Worm (Caenorhabditis elegans): Measurements from ENCODE around the gene eif-3.F.

The eif-3.F gene

DNA sequence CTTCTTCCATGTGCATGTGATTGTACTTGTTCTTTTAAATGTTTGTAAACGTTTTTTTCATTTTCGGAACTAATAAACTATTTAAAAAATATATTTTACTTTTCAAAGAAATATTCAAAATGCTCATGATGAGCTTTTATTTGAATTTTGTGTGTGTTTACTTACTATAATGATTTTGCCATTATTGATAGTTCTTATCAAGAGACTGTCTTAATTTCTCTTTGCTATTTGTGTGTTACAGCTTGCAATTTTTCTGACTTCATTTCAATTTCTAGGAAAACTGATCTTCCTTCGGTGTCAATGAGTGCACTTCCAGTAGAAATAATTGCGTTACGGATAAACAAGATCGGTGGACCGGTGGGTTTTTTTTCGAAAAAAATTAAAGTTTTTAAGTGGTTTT lies 43.4 kb downstream of the eif-3.F start, which contains the start of gene C06C3.12:
Gene C06C3.12 (plus strand): TSS at position 301 of the 400 bp plus-strand sequence.
- TF ChIP-seq nhr-77 (tag; optimal IDR thresholded peaks at IDR 0.05): no peak
- no peak for TF ChIP-seq jun-1 (tag; optimal IDR thresholded peaks at IDR 0.05)
- TF ChIP-seq mep-1 (tag; optimal IDR thresholded peaks at IDR 0.05): no peak
- TF ChIP-seq unc-62 (GFP tag; optimal IDR thresholded peaks at IDR 0.05): no peak
- TF ChIP-seq aly-2 (tag; optimal IDR thresholded peaks at IDR 0.05): no peak
- no peak for TF ChIP-seq lsy-2 (tag; optimal IDR thresholded peaks at IDR 0.05)
- no peak for TF ChIP-seq lin-35 (GFP tag; optimal IDR thresholded peaks at IDR 0.05)
- no peak for TF ChIP-seq snpc-4 (tag; optimal IDR thresholded peaks at IDR 0.05)
- TF ChIP-seq sup-37 (GFP tag; optimal IDR thresholded peaks at IDR 0.05): no peak
- TF ChIP-seq fkh-8 (tag; optimal IDR thresholded peaks at IDR 0.05): no peak
- TF ChIP-seq sptf-1 (tag; optimal IDR thresholded peaks at IDR 0.05): no peak
- TF ChIP-seq elt-3 (tag; optimal IDR thresholded peaks at IDR 0.05): no peak
- no peak for TF ChIP-seq elt-2 (tag; optimal IDR thresholded peaks at IDR 0.05)
- no peak for TF ChIP-seq zip-4 (GFP tag; optimal IDR thresholded peaks at IDR 0.05)
- TF ChIP-seq unc-30 (tag; optimal IDR thresholded peaks at IDR 0.05): no peak
- no peak for TF ChIP-seq ceh-90 (tag; optimal IDR thresholded peaks at IDR 0.05)
- no peak for TF ChIP-seq pqm-1 (tag; optimal IDR thresholded peaks at IDR 0.05)
- TF ChIP-seq sox-4 (tag; optimal IDR thresholded peaks at IDR 0.05): no peak

DNA sequence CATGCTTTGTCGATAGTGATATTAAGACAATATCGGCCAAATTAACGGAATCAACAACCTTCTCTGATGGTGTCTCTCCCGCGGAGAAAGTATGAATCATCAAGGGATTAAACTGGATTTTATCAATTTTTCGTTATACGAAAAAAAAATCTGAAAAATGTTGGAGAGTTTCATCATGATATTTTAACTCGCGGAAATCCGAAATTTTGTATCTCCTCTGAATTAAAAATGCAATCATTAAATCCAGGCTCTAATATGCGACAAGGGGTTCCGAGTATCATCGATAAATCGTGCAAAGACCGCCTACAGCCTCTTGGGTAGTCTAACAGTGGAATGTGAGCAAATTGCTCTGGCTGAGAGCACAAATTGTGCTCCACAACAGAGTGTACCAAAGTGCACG lies 45.7 kb downstream of the eif-3.F start, which contains the start of gene C06C3.10:
Gene C06C3.10 (minus strand): TSS at position 101 of the 400 bp plus-strand sequence.
- no peak for TF ChIP-seq pax-3 (tag; optimal IDR thresholded peaks at IDR 0.05)
- no peak for TF ChIP-seq ztf-4 (tag; optimal IDR thresholded peaks at IDR 0.05)
- no peak for TF ChIP-seq nhr-77 (tag; optimal IDR thresholded peaks at IDR 0.05)
- TF ChIP-seq skn-1 (tag; optimal IDR thresholded peaks at IDR 0.05): no peak
- TF ChIP-seq lin-35 (GFP tag; optimal IDR thresholded peaks at IDR 0.05): no peak
- no peak for TF ChIP-seq lsy-2 (tag; optimal IDR thresholded peaks at IDR 0.05)
- no peak for TF ChIP-seq nhr-76 (tag; optimal IDR thresholded peaks at IDR 0.05)
- TF ChIP-seq fkh-8 (tag; optimal IDR thresholded peaks at IDR 0.05): no peak
- TF ChIP-seq aly-2 (tag; optimal IDR thresholded peaks at IDR 0.05): no peak

DNA sequence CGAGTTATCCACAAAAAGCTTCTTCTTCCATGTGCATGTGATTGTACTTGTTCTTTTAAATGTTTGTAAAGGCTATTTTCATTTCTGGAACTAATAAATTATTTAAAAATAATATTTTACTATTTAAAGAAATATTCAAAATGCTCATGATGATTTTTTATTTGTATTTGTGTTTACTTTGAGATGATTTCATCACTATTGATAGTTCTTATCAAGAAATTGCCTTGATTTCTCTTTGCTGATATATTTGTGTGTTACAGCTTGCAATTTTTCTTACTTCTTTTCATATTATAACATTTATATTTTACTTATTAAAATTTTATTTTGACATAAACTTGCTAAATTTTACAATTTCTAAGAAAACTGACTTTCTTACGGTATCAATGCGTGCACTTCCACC lies 46.7 kb downstream of the eif-3.F start:
- TF ChIP-seq elt-2 (tag; optimal IDR thresholded peaks at IDR 0.05) (peak; percentile 20), lin-13 (GFP tag; optimal IDR thresholded peaks at IDR 0.05) (no peak), nhr-19 (GFP tag; conservative IDR thresholded peaks at IDR 0.05) (no peak), unc-86 (tag; optimal IDR thresholded peaks at IDR 0.05) (no peak)

DNA sequence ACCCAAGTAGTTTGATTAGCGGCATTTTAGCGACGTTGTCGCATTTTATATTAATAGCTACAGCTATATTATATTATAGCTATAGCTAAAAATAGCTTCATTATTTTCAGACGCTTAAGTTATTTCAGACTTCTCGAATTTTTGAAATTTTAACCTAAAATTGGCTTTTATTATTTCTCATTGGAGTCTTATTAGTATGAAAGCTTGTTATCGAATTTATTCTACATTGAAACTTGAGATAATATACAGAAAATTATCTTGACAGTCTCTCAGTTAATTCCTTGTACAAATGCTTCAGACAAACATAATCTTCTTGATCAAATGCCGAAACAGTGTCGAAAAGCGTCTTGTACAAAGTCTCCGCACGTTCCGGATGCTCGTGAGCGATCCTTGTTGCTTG lies 48.4 kb downstream of the eif-3.F start, which contains the start of gene srh-48:
Gene srh-48 (plus strand): TSS at position 301 of the 400 bp plus-strand sequence.
- TF ChIP-seq dsc-1 (tag; optimal IDR thresholded peaks at IDR 0.05) (no peak), lir-3 (tag; optimal IDR thresholded peaks at IDR 0.05; ENCODE audit: poor library complexity) (no peak), dpl-1 (GFP tag; optimal IDR thresholded peaks at IDR 0.05) (no peak), aha-1 (tag; optimal IDR thresholded peaks at IDR 0.05) (no peak)
